Worm (Caenorhabditis elegans): Measurements from ENCODE around the gene angl-1.

ce11 chrV:2639506-2639905 is 13.4 kb upstream of the angl-1 start:
- TF ChIP-seq jun-1 (tag; optimal IDR thresholded peaks at IDR 0.05): no peak
- no peak for TF ChIP-seq snpc-4 (tag; optimal IDR thresholded peaks at IDR 0.05)
- no peak for TF ChIP-seq lin-14 (GFP tag; optimal IDR thresholded peaks at IDR 0.05)
- no peak for TF ChIP-seq nhr-12 (tag; optimal IDR thresholded peaks at IDR 0.05)
- TF ChIP-seq ama-1 (optimal IDR thresholded peaks at IDR 0.05): no peak
- TF ChIP-seq elt-3 (tag; optimal IDR thresholded peaks at IDR 0.05): no peak
- no peak for TF ChIP-seq snu-23 (GFP tag; optimal IDR thresholded peaks at IDR 0.05)
- TF ChIP-seq ets-5 (GFP tag; IDR thresholded peaks at IDR 0.05): no peak
